Fruit fly (Drosophila melanogaster) whole organism, embryonic: Measurements from ENCODE around the gene CG11790.

ENCODE experiments used
- Atf6 ChIP-seq: fragments of 200-800 bp; sonication (Bioruptor generic); IDR thresholded peaks from 2 replicates; pipeline ENCODE4 v1.3.6; 2022; ENCODE audit warnings: missing biosample characterization, missing genetic modification characterization
- Bgb ChIP-seq: fragments of 200-800 bp; sonication (Bioruptor generic); IDR thresholded peaks from 2 replicates; pipeline ENCODE4 v1.3.6; 2022; ENCODE audit warnings: missing biosample characterization, missing genetic modification characterization; ENCODE audit not compliant: partially characterized antibody
- BtbVII ChIP-seq: fragments of 200-800 bp; sonication (Bioruptor generic); optimal IDR thresholded peaks from 3 replicates; lab custom pipeline; 2017; ENCODE audit warnings: missing biosample characterization, mild to moderate bottlenecking, missing genetic modification characterization
- CG11398 ChIP-seq: fragments of 200-800 bp; sonication (Bioruptor generic); optimal IDR thresholded peaks from 2 replicates; lab custom pipeline; 2016; ENCODE audit warnings: missing biosample characterization, missing genetic modification characterization
- CG11504 ChIP-seq: fragments of 200-800 bp; sonication (Bioruptor generic); optimal IDR thresholded peaks from 3 replicates; lab custom pipeline; 2019; ENCODE audit warnings: missing biosample characterization, mild to moderate bottlenecking, missing genetic modification characterization, moderate library complexity
- CG12299 ChIP-seq: fragments of 200-800 bp; sonication (Bioruptor generic); optimal IDR thresholded peaks from 2 replicates; lab custom pipeline; 2018; ENCODE audit warnings: missing biosample characterization, mild to moderate bottlenecking, missing genetic modification characterization
- CG1233 ChIP-seq: fragments of 200-800 bp; sonication (Bioruptor generic); optimal IDR thresholded peaks from 4 replicates; lab custom pipeline; 2018; ENCODE audit warnings: missing biosample characterization, mild to moderate bottlenecking, missing genetic modification characterization
- CG14667 ChIP-seq: fragments of 200-800 bp; sonication (Bioruptor generic); IDR thresholded peaks from 2 replicates; pipeline ENCODE4 v1.3.6; 2022; ENCODE audit warnings: missing biosample characterization, missing genetic modification characterization
- CG17186 ChIP-seq: fragments of 200-800 bp; sonication (Bioruptor generic); optimal IDR thresholded peaks from 3 replicates; lab custom pipeline; 2017; ENCODE audit warnings: missing biosample characterization, missing genetic modification reagents, missing genetic modification characterization
- CG17912 ChIP-seq: fragments of 200-800 bp; sonication (Bioruptor generic); optimal IDR thresholded peaks from 2 replicates; lab custom pipeline; 2018; ENCODE audit warnings: missing biosample characterization, mild to moderate bottlenecking, missing genetic modification characterization
- CG1792 ChIP-seq: fragments of 200-800 bp; sonication (Bioruptor generic); optimal IDR thresholded peaks from 2 replicates; lab custom pipeline; 2016; ENCODE audit warnings: missing biosample characterization, missing genetic modification characterization
- CG18764 ChIP-seq: fragments of 200-800 bp; sonication (Bioruptor generic); optimal IDR thresholded peaks from 3 replicates; lab custom pipeline; 2016; ENCODE audit warnings: missing biosample characterization, missing genetic modification characterization
- CG2116 ChIP-seq: fragments of 200-800 bp; sonication (Bioruptor generic); optimal IDR thresholded peaks from 3 replicates; lab custom pipeline; 2018; ENCODE audit warnings: missing biosample characterization, mild to moderate bottlenecking, missing genetic modification characterization
- CG30020 ChIP-seq: fragments of 200-800 bp; optimal IDR thresholded peaks from 2 replicates; lab custom pipeline; 2019; ENCODE audit warnings: missing biosample characterization, mild to moderate bottlenecking, missing genetic modification characterization, moderate library complexity
- CG30403 ChIP-seq: fragments of 200-800 bp; sonication (Bioruptor generic); optimal IDR thresholded peaks from 3 replicates; lab custom pipeline; 2016; ENCODE audit warnings: missing biosample characterization, missing genetic modification characterization
- CG32532 ChIP-seq: fragments of 200-800 bp; sonication (Bioruptor generic); IDR thresholded peaks from 2 replicates; pipeline ENCODE4 v1.3.6; 2022; ENCODE audit warnings: missing biosample characterization, missing genetic modification characterization
- CG3995 ChIP-seq: fragments of 200-800 bp; sonication (Bioruptor generic); optimal IDR thresholded peaks from 3 replicates; lab custom pipeline; 2016; ENCODE audit warnings: missing biosample characterization, missing genetic modification characterization
- CG4730 ChIP-seq: fragments of 200-800 bp; sonication (Bioruptor generic); IDR thresholded peaks from 2 replicates; pipeline ENCODE4 v1.3.6; 2022; ENCODE audit warnings: missing biosample characterization, missing genetic modification characterization
- CG5180 ChIP-seq: fragments of 200-800 bp; sonication (Bioruptor generic); optimal IDR thresholded peaks from 3 replicates; lab custom pipeline; 2017; ENCODE audit warnings: missing biosample characterization, missing genetic modification characterization, mild to moderate bottlenecking, moderate library complexity, missing genetic modification reagents
- CG7357 ChIP-seq: fragments of 200-800 bp; sonication (Bioruptor generic); IDR thresholded peaks from 3 replicates; pipeline ENCODE4 v1.3.6; 2022; ENCODE audit warnings: missing biosample characterization, missing genetic modification characterization
- Deaf1 ChIP-seq: fragments of 200-800 bp; optimal IDR thresholded peaks from 3 replicates; lab custom pipeline; 2019; ENCODE audit warnings: missing biosample characterization, mild to moderate bottlenecking, missing genetic modification characterization, moderate library complexity
- E2f1 ChIP-seq: fragments of 200-800 bp; sonication (Bioruptor generic); IDR thresholded peaks from 2 replicates; pipeline ENCODE4 v1.3.6; 2022; ENCODE audit warnings: missing biosample characterization, missing genetic modification characterization
- GATAe ChIP-seq: fragments of 200-800 bp; sonication (Bioruptor generic); conservative IDR thresholded peaks from 2 replicates; pipeline ENCODE4 v1.3.6; 2022; ENCODE audit warnings: missing biosample characterization, missing genetic modification characterization
- Hmr ChIP-seq: fragments of 200-800 bp; sonication (Bioruptor generic); optimal IDR thresholded peaks from 3 replicates; lab custom pipeline; 2017; ENCODE audit warnings: mild to moderate bottlenecking, missing biosample characterization, missing genetic modification reagents, missing genetic modification characterization
- Hr78 ChIP-seq, 2 experiments: fragments of 200-800 bp in 1 of 2; fragments of >200 bp in 1 of 2; sonication (Bioruptor generic) in 1 of 2; optimal IDR thresholded peaks; 2 replicates each; lab custom pipeline; 2017 to 2019; ENCODE audit warnings: missing biosample characterization in 2 of 2, missing genetic modification characterization in 2 of 2, mild to moderate bottlenecking in 1 of 2, moderate library complexity in 1 of 2
- NK7.1 ChIP-seq: fragments of 200-800 bp; sonication (Bioruptor generic); optimal IDR thresholded peaks from 3 replicates; lab custom pipeline; 2016; ENCODE audit warnings: missing biosample characterization, missing genetic modification characterization
- Poxn ChIP-seq: fragments of 200-800 bp; sonication (Bioruptor generic); IDR thresholded peaks from 2 replicates; pipeline ENCODE4 v1.3.6; 2022; ENCODE audit warnings: missing biosample characterization, missing genetic modification characterization
- Rfx ChIP-seq: fragments of 200-800 bp; sonication (Bioruptor generic); IDR thresholded peaks from 2 replicates; pipeline ENCODE4 v1.3.6; 2022; ENCODE audit warnings: missing biosample characterization, missing genetic modification characterization
- Taf1 ChIP-seq: fragments of 200-800 bp; sonication (Bioruptor generic); IDR thresholded peaks from 2 replicates; pipeline ENCODE4 v1.3.6; 2022; ENCODE audit warnings: missing biosample characterization, missing genetic modification characterization
- Tbp ChIP-seq: fragments of >200 bp; optimal IDR thresholded peaks from 2 replicates; lab custom pipeline; 2018; ENCODE audit warnings: missing biosample characterization, missing genetic modification characterization
- ab ChIP-seq: fragments of 200-800 bp; sonication (Bioruptor generic); optimal IDR thresholded peaks from 2 replicates; lab custom pipeline; 2016; ENCODE audit warnings: missing biosample characterization, missing genetic modification characterization
- bbx ChIP-seq: fragments of 200-800 bp; sonication (Bioruptor generic); IDR thresholded peaks from 2 replicates; pipeline ENCODE4 v1.3.6; 2022; ENCODE audit warnings: missing biosample characterization, missing genetic modification characterization; ENCODE audit not compliant: partially characterized antibody
- bsh ChIP-seq, 2 experiments: fragments of 200-800 bp; sonication (Bioruptor generic); optimal IDR thresholded peaks; 2 replicates each; lab custom pipeline; 2017 to 2018; ENCODE audit warnings: mild to moderate bottlenecking in 2 of 2, missing biosample characterization in 2 of 2, missing genetic modification characterization in 2 of 2, moderate library complexity in 1 of 2
- dati ChIP-seq: fragments of 200-800 bp; sonication (Bioruptor generic); IDR thresholded peaks from 2 replicates; pipeline ENCODE4 v1.3.6; 2022; ENCODE audit warnings: missing biosample characterization, missing genetic modification characterization
- dpn ChIP-seq, 2 experiments: fragments of 200-800 bp; sonication (Bioruptor generic); optimal IDR thresholded peaks; 3 replicates each; lab custom pipeline; 2016; ENCODE audit warnings: missing biosample characterization in 2 of 2, missing genetic modification characterization in 2 of 2
- en ChIP-seq: fragments of 200-800 bp; sonication (Bioruptor generic); optimal IDR thresholded peaks from 2 replicates; lab custom pipeline; 2016; ENCODE audit warnings: missing biosample characterization, missing genetic modification characterization
- ewg ChIP-seq: fragments of 200-800 bp; sonication (Bioruptor generic); optimal IDR thresholded peaks from 3 replicates; lab custom pipeline; 2017; ENCODE audit warnings: mild to moderate bottlenecking, missing biosample characterization, missing genetic modification reagents, missing genetic modification characterization
- grau ChIP-seq: fragments of 200-800 bp; optimal IDR thresholded peaks from 3 replicates; lab custom pipeline; 2019; ENCODE audit warnings: missing biosample characterization, mild to moderate bottlenecking, missing genetic modification characterization, moderate library complexity
- gro ChIP-seq: fragments of 200-800 bp; sonication (Bioruptor generic); optimal IDR thresholded peaks from 2 replicates; lab custom pipeline; 2016; ENCODE audit warnings: missing biosample characterization, missing genetic modification characterization
- gsb-n ChIP-seq: fragments of 200-800 bp; sonication (Bioruptor generic); optimal IDR thresholded peaks from 3 replicates; lab custom pipeline; 2018; ENCODE audit warnings: missing biosample characterization, mild to moderate bottlenecking, missing genetic modification characterization
- jumu ChIP-seq: fragments of 200-800 bp; sonication (Bioruptor generic); optimal IDR thresholded peaks from 3 replicates; lab custom pipeline; 2016; ENCODE audit warnings: missing biosample characterization, missing genetic modification characterization
- kay ChIP-seq: fragments of 200-800 bp; sonication (Bioruptor generic); optimal IDR thresholded peaks from 2 replicates; lab custom pipeline; 2016; ENCODE audit warnings: missing biosample characterization, missing genetic modification characterization
- onecut ChIP-seq: fragments of 200-800 bp; sonication (Bioruptor generic); IDR thresholded peaks from 2 replicates; pipeline ENCODE4 v1.3.6; 2022; ENCODE audit warnings: missing biosample characterization, missing genetic modification characterization
- pnt ChIP-seq: fragments of 200-800 bp; sonication (Bioruptor generic); optimal IDR thresholded peaks from 3 replicates; lab custom pipeline; 2016; ENCODE audit warnings: missing biosample characterization, missing genetic modification characterization
- pzg ChIP-seq: fragments of 200-800 bp; sonication (Bioruptor generic); optimal IDR thresholded peaks from 3 replicates; lab custom pipeline; 2018; ENCODE audit warnings: missing biosample characterization, mild to moderate bottlenecking, missing genetic modification characterization, moderate library complexity
- sc ChIP-seq, 3 experiments: fragments of >200 bp in 2 of 3; fragments of 200-800 bp in 1 of 3; sonication (Bioruptor generic) in 1 of 3; optimal IDR thresholded peaks; 2 replicates in 2 of 3; 3 replicates in 1 of 3; lab custom pipeline; 2017; ENCODE audit warnings: mild to moderate bottlenecking in 1 of 3, missing biosample characterization in 1 of 3, missing genetic modification characterization in 1 of 3, missing genetic modification reagents in 1 of 3
- shn ChIP-seq: fragments of 200-800 bp; sonication (Bioruptor generic); optimal IDR thresholded peaks from 3 replicates; lab custom pipeline; 2016; ENCODE audit warnings: missing biosample characterization, missing genetic modification characterization
- toy ChIP-seq: fragments of 200-800 bp; sonication (Bioruptor generic); IDR thresholded peaks from 2 replicates; pipeline ENCODE4 v1.3.6; 2022; ENCODE audit warnings: missing biosample characterization, missing genetic modification characterization
- wdn ChIP-seq: fragments of 200-800 bp; sonication (Bioruptor generic); IDR thresholded peaks from 2 replicates; pipeline ENCODE4 v1.3.6; 2022; ENCODE audit warnings: missing biosample characterization, missing genetic modification characterization

CG11790 gene

DNA sequence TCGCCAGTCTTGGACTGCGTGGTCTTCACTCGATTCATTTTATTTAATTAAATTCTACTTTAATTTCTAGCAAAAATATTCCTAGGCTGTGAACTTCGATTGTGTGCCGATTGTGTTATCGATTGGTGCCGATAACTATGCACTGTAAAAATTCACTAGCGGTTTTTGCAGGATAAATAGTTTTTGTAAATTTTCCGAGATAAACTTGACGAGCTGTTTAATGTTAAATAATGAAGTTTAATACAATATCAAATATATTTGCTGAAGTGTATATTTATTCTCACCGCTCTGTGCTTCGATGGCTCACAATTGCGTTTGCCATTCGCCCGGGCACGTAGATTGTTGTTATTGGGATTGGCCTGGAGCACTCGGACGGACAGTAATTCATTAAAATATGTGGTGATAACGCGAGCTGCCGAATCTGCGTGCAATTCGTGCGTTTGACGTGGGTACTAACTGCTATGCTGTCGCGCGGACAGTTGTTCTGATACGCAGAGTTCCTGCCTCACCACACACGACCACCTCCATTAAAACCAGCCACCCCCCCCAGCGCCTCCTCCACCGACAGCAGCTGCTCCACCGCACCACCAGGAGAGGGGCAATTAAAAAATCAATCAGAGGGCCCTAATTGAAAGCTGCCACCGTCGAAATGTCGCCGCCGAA is 22.5 kb upstream of the CG11790 start, which contains the start of the genes EMC6 and Hr96 (continued):
- TF ChIP-seq onecut (GFP tag; lab: Robert Waterston, UW) (peak; percentile 90), CG1233 (GFP tag; lab: Kevin White, UChicago) (peak; percentile 87), pnt (GFP tag; lab: Kevin White, UChicago) (peak; percentile 83), Hr78 (GFP tag; optimal IDR thresholded peaks at IDR 0.05; lab: Kevin White, UChicago) (no peak), Hmr (GFP tag; lab: Kevin White, UChicago) (peak; percentile 94), toy (GFP tag; lab: Robert Waterston, UW) (peak; percentile 78), CG17912 (GFP tag; lab: Kevin White, UChicago) (peak; percentile 88), Deaf1 (peak; percentile 79), E2f1 (peak; percentile 91), gro (GFP tag; lab: Kevin White, UChicago) (no peak), CG11504 (tag; lab: Kevin White, UChicago) (peak; percentile 90), Atf6 (peak; percentile 93), Poxn (GFP tag; lab: Robert Waterston, UW) (peak; percentile 77), CG5180 (GFP tag; lab: Kevin White, UChicago) (no peak), gsb-n (tag; lab: Kevin White, UChicago) (no peak), Tbp (GFP tag; lab: Kevin White, UChicago) (no peak), CG1792 (GFP tag; lab: Kevin White, UChicago) (peak; percentile 87), CG30020 (tag; lab: Kevin White, UChicago) (peak; percentile 79), NK7.1 (GFP tag; lab: Kevin White, UChicago) (peak; percentile 84), ewg (GFP tag; lab: Kevin White, UChicago) (peak; percentile 89), CG12299 (tag; lab: Kevin White, UChicago) (peak; percentile 90), BtbVII (GFP tag; lab: Kevin White, UChicago) (peak; percentile 83), CG11398 (GFP tag; lab: Kevin White, UChicago) (peak; percentile 82), ab (GFP tag; lab: Kevin White, UChicago) (peak; percentile 77), CG4730 (peak; percentile 93), shn (GFP tag; lab: Kevin White, UChicago) (peak; percentile 86), CG30403 (GFP tag; lab: Kevin White, UChicago) (peak; percentile 97), CG14667 (GFP tag; lab: Robert Waterston, UW) (peak; percentile 88), CG2116 (peak; percentile 86), dpn (GFP tag; optimal IDR thresholded peaks at IDR 0.05; lab: Kevin White, UChicago) (peak; percentile 94 to 95), en (GFP tag; lab: Kevin White, UChicago) (peak; percentile 80), CG18764 (GFP tag; lab: Kevin White, UChicago) (peak; percentile 90), grau (tag; lab: Kevin White, UChicago) (peak; percentile 92), CG7357 (GFP tag; lab: Robert Waterston, UW) (peak; percentile 82), bsh (GFP tag; optimal IDR thresholded peaks at IDR 0.05; lab: Kevin White, UChicago) (peak; percentile 61 to 95), bbx (GFP tag; lab: Robert Waterston, UW) (peak; percentile 59), CG17186 (GFP tag; lab: Kevin White, UChicago) (peak; percentile 87), sc (optimal IDR thresholded peaks at IDR 0.05; lab: Kevin White, UChicago) (no peak), sc (GFP tag; optimal IDR thresholded peaks at IDR 0.05; lab: Kevin White, UChicago) (peak; percentile 77), wdn (peak; percentile 93), dati (peak; percentile 74; the same call in 1 of the 2 replicates), Bgb (GFP tag; lab: Robert Waterston, UW) (peak; percentile 76), jumu (GFP tag; lab: Kevin White, UChicago) (peak; percentile 89), pzg (GFP tag; lab: Kevin White, UChicago) (peak; percentile 88), kay (GFP tag; lab: Kevin White, UChicago) (peak; percentile 93), Rfx (peak; percentile 97), CG32532 (peak; percentile 97), Taf1 (peak; percentile 89), CG3995 (peak; percentile 72), GATAe (GFP tag; lab: Robert Waterston, UW) (no peak; the same call in 1 of the 2 replicates)
